Worm (Caenorhabditis elegans) whole organism, L4 larva: Measurements from ENCODE around the gene npr-4.

Source experiments
- F10B5.3 ChIP-seq: sonication (generic microtip); optimal IDR thresholded peaks from 2 replicates; lab custom pipeline; 2016; ENCODE audit warnings: mild to moderate bottlenecking, missing genetic modification characterization, missing compliant biosample characterization
- F49E8.2 ChIP-seq: sonication (generic microtip); optimal IDR thresholded peaks from 2 replicates; lab custom pipeline; 2016; ENCODE audit warnings: missing compliant biosample characterization, mild to moderate bottlenecking, missing genetic modification characterization, borderline replicate concordance
- ama-1 ChIP-seq: fragments of 150-350 bp; optimal IDR thresholded peaks from 2 replicates; lab custom pipeline; 2014; ENCODE audit warnings: inconsistent platforms, mixed read lengths
- ceh-82 ChIP-seq: sonication (generic microtip); optimal IDR thresholded peaks from 2 replicates; lab custom pipeline; 2017; ENCODE audit warnings: missing biosample characterization, missing genetic modification characterization
- cey-2 ChIP-seq: sonication (generic microtip); optimal IDR thresholded peaks from 3 replicates; lab custom pipeline; 2017; ENCODE audit warnings: missing genetic modification characterization, mild to moderate bottlenecking, missing compliant biosample characterization, antibody characterized with exemption, borderline replicate concordance; ENCODE audit not compliant: insufficient read depth
- dmd-8 ChIP-seq: fragments of 200-800 bp; sonication (Bioruptor generic); IDR thresholded peaks from 2 replicates; pipeline ENCODE4 v1.3.6; 2022; ENCODE audit warnings: missing genetic modification characterization, missing compliant biosample characterization
- lin-13 ChIP-seq: fragments of 150-350 bp; optimal IDR thresholded peaks from 2 replicates; lab custom pipeline; 2014; ENCODE audit warnings: missing biosample characterization, missing genetic modification reagents, missing genetic modification characterization
- nhr-237 ChIP-seq: sonication (generic microtip); optimal IDR thresholded peaks from 2 replicates; lab custom pipeline; 2017; ENCODE audit warnings: missing biosample characterization, missing genetic modification characterization
- pha-4 ChIP-seq, 2 experiments: fragments of 150-350 bp in 1 of 2; fragments of 200-800 bp in 1 of 2; sonication (Bioruptor generic) in 1 of 2; IDR thresholded peaks in 1 of 2; optimal IDR thresholded peaks in 1 of 2; 2 replicates each; pipeline versions ENCODE4 v1.3.6 to Lab custom; 2014 to 2022; ENCODE audit warnings: missing genetic modification characterization in 2 of 2, missing genetic modification reagents in 2 of 2, missing biosample characterization in 1 of 2, missing compliant biosample characterization in 1 of 2
- zag-1 ChIP-seq: fragments of 150-350 bp; optimal IDR thresholded peaks from 2 replicates; lab custom pipeline; 2014; ENCODE audit warnings: missing biosample characterization, missing genetic modification characterization

DNA sequence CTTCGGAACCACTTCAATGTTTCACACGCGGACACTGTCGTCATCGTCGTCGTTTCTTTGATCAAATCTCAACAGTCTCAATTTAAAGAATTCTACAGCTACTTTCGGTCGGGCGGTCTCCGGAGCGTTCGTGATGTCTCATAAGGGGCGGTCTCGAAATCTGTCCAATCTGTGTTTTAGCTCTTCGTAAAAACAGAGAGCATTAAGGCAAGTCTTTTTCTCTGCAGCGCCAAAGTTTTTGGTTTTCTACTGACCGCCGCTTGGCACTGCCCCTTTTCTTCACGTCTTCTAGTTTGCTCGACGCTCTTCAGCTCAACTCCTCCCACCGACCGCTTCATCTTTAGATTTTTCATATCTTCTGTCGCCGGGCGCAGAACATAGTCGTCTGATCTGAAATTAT, 59.0 kb downstream of the npr-4 start, which contains the start of gene lips-1:
- TF ChIP-seq nhr-237 (tag; lab: Kevin White, UChicago) (no peak), cey-2 (no peak), ceh-82 (tag; lab: Kevin White, UChicago) (no peak), zag-1 (tag; lab: Kevin White, UChicago) (no peak), pha-4 (GFP tag; IDR thresholded peaks at IDR 0.05; lab: Robert Waterston, UW) (no peak), pha-4 (tag; optimal IDR thresholded peaks at IDR 0.05; lab: Kevin White, UChicago) (no peak), dmd-8 (no peak), ama-1 (lab: Kevin White, UChicago) (no peak), lin-13 (GFP tag; lab: Kevin White, UChicago) (no peak), F10B5.3 (tag; lab: Kevin White, UChicago) (no peak), F49E8.2 (tag; lab: Kevin White, UChicago) (no peak)
